Worm (Caenorhabditis elegans) whole organism, late embryonic: ENCODE measurements around the gene cosa-1.

Experiments used
- Y22D7AL.16 ChIP-seq: sonication (generic microtip); optimal IDR thresholded peaks from 2 replicates; lab custom pipeline; 2016; ENCODE audit warnings: missing genetic modification characterization, missing compliant biosample characterization
- ceh-30 ChIP-seq: fragments of 150-350 bp; optimal IDR thresholded peaks from 2 replicates; lab custom pipeline; 2014; ENCODE audit warnings: missing biosample characterization, missing genetic modification characterization
- ceh-9 ChIP-seq: sonication (generic microtip); optimal IDR thresholded peaks from 2 replicates; lab custom pipeline; 2016; ENCODE audit warnings: mild to moderate bottlenecking, missing genetic modification characterization, inconsistent platforms, missing compliant biosample characterization
- nfya-1 ChIP-seq: sonication (generic microtip); optimal IDR thresholded peaks from 2 replicates; lab custom pipeline; 2017; ENCODE audit warnings: missing genetic modification characterization, mild to moderate bottlenecking, missing compliant biosample characterization, antibody characterized with exemption, moderate library complexity
- pag-3 ChIP-seq: sonication (generic microtip); optimal IDR thresholded peaks from 2 replicates; lab custom pipeline; 2016; ENCODE audit warnings: missing compliant biosample characterization, missing genetic modification characterization, borderline replicate concordance
- pha-4 ChIP-seq: fragments of 150-350 bp; optimal IDR thresholded peaks from 2 replicates; lab custom pipeline; 2018; ENCODE audit warnings: missing biosample characterization, missing genetic modification reagents, missing genetic modification characterization
- pqm-1 ChIP-seq: sonication (generic microtip); optimal IDR thresholded peaks from 2 replicates; lab custom pipeline; 2016; ENCODE audit warnings: missing genetic modification characterization, missing compliant biosample characterization
- tbx-2 ChIP-seq: sonication (generic microtip); optimal IDR thresholded peaks from 2 replicates; lab custom pipeline; 2016; ENCODE audit warnings: missing genetic modification characterization, missing compliant biosample characterization
- unc-42 ChIP-seq: sonication (generic microtip); optimal IDR thresholded peaks from 2 replicates; lab custom pipeline; 2016; ENCODE audit warnings: missing genotype, missing genetic modification characterization, missing compliant biosample characterization
- unc-55 ChIP-seq: sonication (generic microtip); optimal IDR thresholded peaks from 2 replicates; lab custom pipeline; 2017; ENCODE audit warnings: missing biosample characterization, missing genetic modification reagents, missing genetic modification characterization

ce11 chrIII:2700637-2701036 is 25.3 kb upstream of the cosa-1 start, which contains the start of gene set-27:
- no peak for TF ChIP-seq unc-42 (tag; lab: Kevin White, UChicago)
- no peak for TF ChIP-seq nfya-1 (tag; lab: Kevin White, UChicago)
- no peak for TF ChIP-seq tbx-2
- no peak for TF ChIP-seq ceh-9
- no peak for TF ChIP-seq pag-3 (tag; lab: Kevin White, UChicago)
- no peak for TF ChIP-seq pqm-1 (tag; lab: Kevin White, UChicago)
- TF ChIP-seq Y22D7AL.16 (tag; lab: Kevin White, UChicago) = no peak
- no peak for TF ChIP-seq pha-4 (tag; lab: Kevin White, UChicago)
- TF ChIP-seq ceh-30 (tag; lab: Kevin White, UChicago) = no peak
- TF ChIP-seq unc-55 (GFP tag; lab: Kevin White, UChicago) = no peak
